Fruit fly (Drosophila melanogaster): ENCODE data around the gene CG3982.

Gene CG3982

dm6 chr3L:9410754-9411423 is 6.3 kb downstream of the CG3982 start, which contains the start of the genes CG4022 and Cpsf5 (continued):
- TF ChIP-seq row (GFP tag; IDR thresholded peaks at IDR 0.05) (peak; percentile 95), CG17829 (tag; optimal IDR thresholded peaks at IDR 0.05) (peak; percentile 91), MESR4 (GFP tag; optimal IDR thresholded peaks at IDR 0.05) (peak; percentile 50), so (GFP tag; IDR thresholded peaks at IDR 0.05) (peak; percentile 85; the same call in 2 of the 3 replicates), ttk (GFP tag; IDR thresholded peaks at IDR 0.05) (peak; percentile 77), NK7.1 (GFP tag; optimal IDR thresholded peaks at IDR 0.05) (no peak), ftz-f1 (GFP tag; optimal IDR thresholded peaks at IDR 0.05) (no peak), Spps (tag; optimal IDR thresholded peaks at IDR 0.05) (peak; percentile 67)

- TF ChIP-seq CG12942 (GFP tag; optimal IDR thresholded peaks at IDR 0.05) (no peak), jigr1 (GFP tag; IDR thresholded peaks at IDR 0.05) (no peak), CG14050 (GFP tag; IDR thresholded peaks at IDR 0.05) (no peak), Opbp (GFP tag; IDR thresholded peaks at IDR 0.05; ENCODE audit: partially characterized antibody) (no peak), CG34422 (GFP tag; IDR thresholded peaks at IDR 0.05) (no peak; the same call in 2 of the 3 replicates), run (tag; optimal IDR thresholded peaks at IDR 0.05) (no peak), CG6813 (GFP tag; optimal IDR thresholded peaks at IDR 0.05) (no peak), nom (GFP tag; optimal IDR thresholded peaks at IDR 0.05) (peak; percentile 13), lola (GFP tag; optimal IDR thresholded peaks at IDR 0.05) (no peak), pnt (GFP tag; optimal IDR thresholded peaks at IDR 0.05) (no peak), nerfin-1 (tag; optimal IDR thresholded peaks at IDR 0.05) (peak; percentile 24), CG12155 (GFP tag; optimal IDR thresholded peaks at IDR 0.05) (no peak), ap (GFP tag; IDR thresholded peaks at IDR 0.05) (no peak), D (optimal IDR thresholded peaks at IDR 0.05) (peak; percentile 69), D (GFP tag; optimal IDR thresholded peaks at IDR 0.05) (no peak), inv (GFP tag; IDR thresholded peaks at IDR 0.05; ENCODE audit: partially characterized antibody) (no peak), toy (GFP tag; IDR thresholded peaks at IDR 0.05) (no peak), CG6854 (GFP tag; optimal IDR thresholded peaks at IDR 0.05) (no peak), crol (GFP tag; IDR thresholded peaks at IDR 0.05) (peak; percentile 64), mam (GFP tag; optimal IDR thresholded peaks at IDR 0.05) (no peak), CG30020 (tag; optimal IDR thresholded peaks at IDR 0.05) (no peak), CG1832 (GFP tag; optimal IDR thresholded peaks at IDR 0.05) (peak; percentile 63), ham (GFP tag; IDR thresholded peaks at IDR 0.05) (no peak), CG6272 (GFP tag; IDR thresholded peaks at IDR 0.05) (no peak), salm (tag; optimal IDR thresholded peaks at IDR 0.05) (no peak), maf-S (GFP tag; optimal IDR thresholded peaks at IDR 0.05) (no peak), Lpt (GFP tag; optimal IDR thresholded peaks at IDR 0.05) (no peak), CG8478 (optimal IDR thresholded peaks at IDR 0.05) (peak; percentile 75), CG16779 (GFP tag; IDR thresholded peaks at IDR 0.05) (0 out of 2 replicates have a peak, but pooled peaks have one; percentile 22), CG11398 (GFP tag; optimal IDR thresholded peaks at IDR 0.05) (no peak), CG9727 (GFP tag; optimal IDR thresholded peaks at IDR 0.05) (no peak), CG2875 (GFP tag; optimal IDR thresholded peaks at IDR 0.05) (no peak), Atf3 (GFP tag; optimal IDR thresholded peaks at IDR 0.05) (no peak), sens (GFP tag) (no peak), CG7271 (tag; optimal IDR thresholded peaks at IDR 0.05) (no peak), pros (GFP tag; optimal IDR thresholded peaks at IDR 0.05) (peak; percentile 82), grn (GFP tag; optimal IDR thresholded peaks at IDR 0.05) (no peak), CG8359 (GFP tag; optimal IDR thresholded peaks at IDR 0.05; ENCODE audit: borderline replicate concordance) (no peak), CG11723 (GFP tag; optimal IDR thresholded peaks at IDR 0.05) (no peak), CG12744 (GFP tag; optimal IDR thresholded peaks at IDR 0.05) (no peak), Bteb2 (GFP tag; optimal IDR thresholded peaks at IDR 0.05) (no peak)
Measured at dm6 chr3L:9410030-9410589, 7.1 kb downstream of the CG3982 start.

Data from whole organism, embryonic.